Fruit fly (Drosophila melanogaster) whole organism, pupa: ENCODE measurements around the gene Prim2.

Source experiments
- CG10348 ChIP-seq: fragments of 200-800 bp; sonication (Bioruptor generic); IDR thresholded peaks from 2 replicates; pipeline ENCODE4 v1.3.6; 2022; ENCODE audit warnings: missing biosample characterization, missing genetic modification characterization
- CG12605 ChIP-seq: fragments of 200-800 bp; sonication (Bioruptor generic); IDR thresholded peaks from 2 replicates; pipeline ENCODE4 v1.3.6; 2022; ENCODE audit warnings: missing biosample characterization, missing genetic modification characterization
- CG17806 ChIP-seq: fragments of 200-800 bp; sonication (Bioruptor generic); optimal IDR thresholded peaks from 2 replicates; lab custom pipeline; 2018; ENCODE audit warnings: missing biosample characterization, mild to moderate bottlenecking, missing genetic modification characterization, moderate library complexity
- CG4496 ChIP-seq: fragments of 200-800 bp; sonication (Bioruptor generic); IDR thresholded peaks from 3 replicates; pipeline ENCODE4 v1.3.6; 2022; ENCODE audit warnings: missing biosample characterization, missing genetic modification characterization
- Ets98B ChIP-seq: fragments of 200-800 bp; sonication (Bioruptor generic); IDR thresholded peaks from 2 replicates; pipeline ENCODE4 v1.3.6; 2022; ENCODE audit warnings: missing biosample characterization, missing genetic modification characterization

dm6 chr3L:20353726-20354332, 7.6 kb downstream of the Prim2 start:
- TF ChIP-seq CG17806 (tag; lab: Kevin White, UChicago): no peak
- 0 out of 2 replicates have a peak, but pooled peaks have one; percentile 13 for TF ChIP-seq CG12605 (GFP tag; lab: Robert Waterston, UW)
- TF ChIP-seq CG4496 (GFP tag; lab: Robert Waterston, UW): no peak
- no peak for TF ChIP-seq CG10348 (GFP tag; lab: Robert Waterston, UW)
- no peak for TF ChIP-seq Ets98B (GFP tag; lab: Robert Waterston, UW)
